Worm (Caenorhabditis elegans) whole organism, young adult: ENCODE results near the gene tftc-3.

Experiments
- B0035.1 ChIP-seq: sonication (generic microtip); optimal IDR thresholded peaks from 2 replicates; lab custom pipeline; 2016; ENCODE audit warnings: missing genetic modification characterization, mild to moderate bottlenecking, missing compliant biosample characterization, missing genotype, missing genetic modification reagents
- F22D6.2 ChIP-seq: sonication (generic microtip); optimal IDR thresholded peaks from 2 replicates; lab custom pipeline; 2016; ENCODE audit warnings: mild to moderate bottlenecking, missing genetic modification characterization, missing compliant biosample characterization
- F33H1.4 ChIP-seq: fragments of 200-800 bp; sonication (Bioruptor generic); IDR thresholded peaks from 2 replicates; pipeline ENCODE4 v1.3.6; 2022; ENCODE audit warnings: missing genetic modification reagents, missing genetic modification characterization, missing compliant biosample characterization
- F49E8.2 ChIP-seq: sonication (generic microtip); optimal IDR thresholded peaks from 3 replicates; lab custom pipeline; 2017; ENCODE audit warnings: missing genetic modification characterization, mild to moderate bottlenecking, missing compliant biosample characterization, antibody characterized with exemption, moderate library complexity; ENCODE audit not compliant: insufficient read depth
- F52B5.7 ChIP-seq: sonication (generic microtip); optimal IDR thresholded peaks from 2 replicates; lab custom pipeline; 2016; ENCODE audit warnings: mild to moderate bottlenecking, missing genetic modification characterization, missing compliant biosample characterization
- K12H6.12 ChIP-seq: fragments of 200-800 bp; sonication (Bioruptor generic); optimal IDR thresholded peaks from 2 replicates; lab custom pipeline; 2018; ENCODE audit warnings: mild to moderate bottlenecking, missing genetic modification characterization, missing compliant biosample characterization
- T07F8.4 ChIP-seq: sonication (generic microtip); optimal IDR thresholded peaks from 2 replicates; lab custom pipeline; 2016; ENCODE audit warnings: mild to moderate bottlenecking, missing genetic modification characterization, moderate library complexity, missing compliant biosample characterization
- Y53G8AR.9 ChIP-seq: fragments of 200-800 bp; sonication (Bioruptor generic); conservative IDR thresholded peaks from 2 replicates; pipeline ENCODE4 v1.3.6; 2022; ENCODE audit warnings: missing genetic modification reagents, missing genetic modification characterization, missing compliant biosample characterization
- atf-7 ChIP-seq: sonication (generic microtip); optimal IDR thresholded peaks from 2 replicates; lab custom pipeline; 2017; ENCODE audit warnings: mild to moderate bottlenecking, missing genetic modification characterization, missing compliant biosample characterization
- attf-6 ChIP-seq: fragments of 200-800 bp; sonication (Bioruptor generic); IDR thresholded peaks from 2 replicates; pipeline ENCODE4 v1.3.6; 2022; ENCODE audit warnings: missing genetic modification reagents, missing genetic modification characterization, missing compliant biosample characterization
- bed-1 ChIP-seq: fragments of 200-800 bp; sonication (Bioruptor generic); IDR thresholded peaks from 2 replicates; pipeline ENCODE4 v1.3.6; 2022; ENCODE audit warnings: missing genetic modification reagents, missing genetic modification characterization, missing compliant biosample characterization
- bed-2 ChIP-seq: fragments of 200-800 bp; sonication (Bioruptor generic); IDR thresholded peaks from 2 replicates; pipeline ENCODE4 v1.3.6; 2022; ENCODE audit warnings: missing genetic modification reagents, missing genetic modification characterization, missing compliant biosample characterization
- ceh-91 ChIP-seq: fragments of 200-800 bp; sonication (Bioruptor generic); IDR thresholded peaks from 2 replicates; pipeline ENCODE4 v1.3.6; 2022; ENCODE audit warnings: missing genetic modification reagents, missing genetic modification characterization, missing compliant biosample characterization
- dpl-1 ChIP-seq: fragments of 150-350 bp; optimal IDR thresholded peaks from 2 replicates; lab custom pipeline; 2014; ENCODE audit warnings: missing biosample characterization, missing genetic modification reagents, missing genetic modification characterization
- egl-18 ChIP-seq: fragments of 200-800 bp; sonication (Bioruptor generic); IDR thresholded peaks from 2 replicates; pipeline ENCODE4 v1.3.6; 2022; ENCODE audit warnings: missing genetic modification reagents, missing genetic modification characterization, missing compliant biosample characterization
- egl-44 ChIP-seq: fragments of 200-800 bp; sonication (Bioruptor generic); IDR thresholded peaks from 2 replicates; pipeline ENCODE4 v1.3.6; 2022; ENCODE audit warnings: missing genetic modification reagents, missing genetic modification characterization, missing compliant biosample characterization
- ets-4 ChIP-seq: fragments of 200-800 bp; sonication (Bioruptor generic); optimal IDR thresholded peaks from 2 replicates; lab custom pipeline; 2018; ENCODE audit warnings: mild to moderate bottlenecking, missing genetic modification characterization, missing compliant biosample characterization
- gei-17 ChIP-seq: fragments of 200-800 bp; sonication (Bioruptor generic); optimal IDR thresholded peaks from 2 replicates; lab custom pipeline; 2018; ENCODE audit warnings: mild to moderate bottlenecking, missing genetic modification characterization, missing compliant biosample characterization
- hlh-12 ChIP-seq: sonication (generic microtip); optimal IDR thresholded peaks from 2 replicates; lab custom pipeline; 2016; ENCODE audit warnings: missing genetic modification characterization, missing compliant biosample characterization
- hlh-26 ChIP-seq: fragments of 200-800 bp; sonication (Bioruptor generic); conservative IDR thresholded peaks from 2 replicates; pipeline ENCODE4 v1.3.6; 2022; ENCODE audit warnings: missing genetic modification reagents, missing genetic modification characterization, missing compliant biosample characterization
- hmg-1.2 ChIP-seq: fragments of 200-800 bp; sonication (Bioruptor generic); IDR thresholded peaks from 2 replicates; pipeline ENCODE4 v1.3.6; 2022; ENCODE audit warnings: missing genetic modification reagents, missing genetic modification characterization, missing compliant biosample characterization
- hmg-20 ChIP-seq: fragments of 200-800 bp; sonication (Bioruptor generic); IDR thresholded peaks from 2 replicates; pipeline ENCODE4 v1.3.6; 2022; ENCODE audit warnings: missing genetic modification reagents, missing genetic modification characterization, missing compliant biosample characterization
- hrde-1 ChIP-seq: sonication (generic microtip); optimal IDR thresholded peaks from 2 replicates; lab custom pipeline; 2016; ENCODE audit warnings: missing genetic modification characterization, mild to moderate bottlenecking, missing compliant biosample characterization, moderate library complexity, missing genotype, missing genetic modification reagents, borderline replicate concordance
- lin-54 ChIP-seq: fragments of 200-800 bp; sonication (Bioruptor generic); optimal IDR thresholded peaks from 2 replicates; lab custom pipeline; 2018; ENCODE audit warnings: mild to moderate bottlenecking, missing genetic modification characterization, missing compliant biosample characterization
- lir-1 ChIP-seq: fragments of 200-800 bp; sonication (Bioruptor generic); conservative IDR thresholded peaks from 2 replicates; pipeline ENCODE4 v1.3.6; 2022; ENCODE audit warnings: missing genetic modification reagents, missing genetic modification characterization, missing compliant biosample characterization
- lsl-1 ChIP-seq: fragments of 200-800 bp; sonication (Bioruptor generic); optimal IDR thresholded peaks from 2 replicates; lab custom pipeline; 2018; ENCODE audit warnings: mild to moderate bottlenecking, missing genetic modification characterization, moderate library complexity, missing compliant biosample characterization
- madf-6 ChIP-seq: fragments of 200-800 bp; sonication (Bioruptor generic); IDR thresholded peaks from 2 replicates; pipeline ENCODE4 v1.3.6; 2022; ENCODE audit warnings: missing genetic modification reagents, missing genetic modification characterization, missing compliant biosample characterization
- mcd-1 ChIP-seq: fragments of 200-800 bp; sonication (Bioruptor generic); IDR thresholded peaks from 2 replicates; pipeline ENCODE4 v1.3.6; 2022; ENCODE audit warnings: missing genetic modification reagents, missing genetic modification characterization, missing compliant biosample characterization
- mel-28 ChIP-seq: sonication (generic microtip); optimal IDR thresholded peaks from 2 replicates; lab custom pipeline; 2016; ENCODE audit warnings: borderline replicate concordance, mild to moderate bottlenecking, missing genetic modification characterization, missing compliant biosample characterization
- mes-4 ChIP-seq: sonication (generic microtip); optimal IDR thresholded peaks from 2 replicates; lab custom pipeline; 2016; ENCODE audit warnings: missing genotype, missing genetic modification characterization, missing compliant biosample characterization
- nhr-27 ChIP-seq: fragments of 200-800 bp; sonication (Bioruptor generic); optimal IDR thresholded peaks from 2 replicates; lab custom pipeline; 2018; ENCODE audit warnings: mild to moderate bottlenecking, missing genetic modification characterization, moderate library complexity, missing compliant biosample characterization
- pbrm-1 ChIP-seq: fragments of 200-800 bp; sonication (Bioruptor generic); IDR thresholded peaks from 2 replicates; pipeline ENCODE4 v1.3.6; 2022; ENCODE audit warnings: missing genetic modification reagents, missing genetic modification characterization, missing compliant biosample characterization
- rec-8 ChIP-seq, 2 experiments: sonication (generic microtip); optimal IDR thresholded peaks; 2 replicates each; lab custom pipeline; 2016; ENCODE audit warnings: mild to moderate bottlenecking in 2 of 2, missing genetic modification characterization in 2 of 2, missing genetic modification reagents in 2 of 2, missing genotype in 2 of 2, missing biosample characterization in 1 of 2, missing compliant biosample characterization in 1 of 2, moderate library complexity in 1 of 2
- repo-1 ChIP-seq: sonication (generic microtip); optimal IDR thresholded peaks from 2 replicates; lab custom pipeline; 2017; ENCODE audit warnings: mild to moderate bottlenecking, missing genetic modification characterization, missing compliant biosample characterization
- snpc-4 ChIP-seq, 5 experiments: fragments of 150-350 bp in 1 of 5; sonication (generic microtip) in 4 of 5; optimal IDR thresholded peaks; 2 replicates each; lab custom pipeline; 2014 to 2018; ENCODE audit warnings: missing genetic modification characterization in 5 of 5, missing biosample characterization in 3 of 5, antibody characterized with exemption in 2 of 5, mild to moderate bottlenecking in 2 of 5, missing compliant biosample characterization in 2 of 5, missing genotype in 2 of 5, moderate library complexity in 2 of 5, missing genetic modification reagents in 1 of 5
- somi-1 ChIP-seq: fragments of 200-800 bp; sonication (Bioruptor generic); optimal IDR thresholded peaks from 2 replicates; lab custom pipeline; 2018; ENCODE audit warnings: mild to moderate bottlenecking, missing genetic modification characterization, missing compliant biosample characterization
- tbp1 ChIP-seq: fragments of 200-800 bp; sonication (Bioruptor generic); optimal IDR thresholded peaks from 2 replicates; lab custom pipeline; 2018; ENCODE audit warnings: mild to moderate bottlenecking, missing genetic modification characterization, missing compliant biosample characterization
- tbx-9 ChIP-seq: sonication (generic microtip); optimal IDR thresholded peaks from 2 replicates; lab custom pipeline; 2016; ENCODE audit warnings: borderline replicate concordance, missing genetic modification characterization, inconsistent platforms, missing compliant biosample characterization
- tlf-1 ChIP-seq: fragments of 200-800 bp; sonication (Bioruptor generic); optimal IDR thresholded peaks from 2 replicates; lab custom pipeline; 2018; ENCODE audit warnings: mild to moderate bottlenecking, missing genetic modification characterization, missing compliant biosample characterization
- xnd-1 ChIP-seq: sonication (generic microtip); optimal IDR thresholded peaks from 2 replicates; lab custom pipeline; 2016; ENCODE audit warnings: missing genotype, missing genetic modification reagents, missing genetic modification characterization, missing compliant biosample characterization
- zfh-2 ChIP-seq: fragments of 200-800 bp; sonication (Bioruptor generic); conservative IDR thresholded peaks from 2 replicates; pipeline ENCODE4 v1.3.6; 2022; ENCODE audit warnings: missing genetic modification reagents, missing genetic modification characterization, missing compliant biosample characterization
- ztf-3 ChIP-seq: fragments of 200-800 bp; sonication (Bioruptor generic); optimal IDR thresholded peaks from 2 replicates; lab custom pipeline; 2018; ENCODE audit warnings: mild to moderate bottlenecking, missing genetic modification characterization, missing compliant biosample characterization

The tftc-3 gene

DNA sequence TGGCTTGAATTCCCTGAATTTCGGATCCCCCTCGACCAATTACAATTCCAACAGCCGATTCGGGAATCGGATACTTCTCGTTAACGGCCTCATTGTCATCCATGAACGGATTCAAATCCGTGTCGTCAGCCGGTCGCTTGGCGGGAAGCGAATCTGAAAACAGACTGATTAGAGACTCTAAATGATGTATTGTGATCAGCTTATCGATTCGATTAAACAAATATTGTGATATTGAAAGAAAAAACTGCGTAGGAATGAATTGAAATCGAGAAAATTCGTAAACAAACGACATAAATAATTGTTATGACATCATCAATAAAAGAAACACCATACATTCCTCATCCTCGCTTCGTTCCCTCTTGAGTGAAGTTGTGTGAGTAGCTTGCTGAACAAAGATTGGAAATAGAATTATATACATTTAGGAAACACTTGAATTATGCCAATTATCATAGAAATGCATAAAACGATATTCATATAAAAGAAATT lies 27.9 kb upstream of the tftc-3 start (continued):
- TF ChIP-seq atf-7 (tag; lab: Kevin White, UChicago) (peak; percentile 73), pbrm-1 (GFP tag; lab: Robert Waterston, UW) (no peak; the same call in 1 of the 2 replicates), repo-1 (tag; lab: Kevin White, UChicago) (no peak), mes-4 (tag; lab: Kevin White, UChicago) (peak; percentile 30), F49E8.2 (tag; lab: Kevin White, UChicago) (peak; percentile 58), ceh-91 (GFP tag; lab: Robert Waterston, UW) (peak; percentile 14; the same call in 1 of the 2 replicates), Y53G8AR.9 (peak; percentile 75; the same call in 1 of the 2 replicates), xnd-1 (peak; percentile 28), T07F8.4 (no peak), hrde-1 (tag; lab: Kevin White, UChicago) (peak; percentile 77), bed-1 (GFP tag; lab: Robert Waterston, UW) (0 out of 2 replicates have a peak, but pooled peaks have one; percentile 51), lin-54 (GFP tag; lab: Kevin White, UChicago) (peak; percentile 33), F33H1.4 (GFP tag; lab: Robert Waterston, UW) (no peak), lir-1 (GFP tag; lab: Robert Waterston, UW) (no peak), madf-6 (GFP tag; lab: Robert Waterston, UW) (peak; percentile 75), tbp1 (GFP tag; lab: Kevin White, UChicago) (peak; percentile 45), mel-28 (peak; percentile 74), snpc-4 (GFP tag; optimal IDR thresholded peaks at IDR 0.05; lab: Kevin White, UChicago) (no peak), snpc-4 (tag; optimal IDR thresholded peaks at IDR 0.05; lab: Kevin White, UChicago) (peak in 1 of 4 experiments; percentile 2)
- TF ChIP-seq, all 124 proteins: peak for 46

ce11 chrV:10237171-10237570 lies 27.0 kb upstream of the tftc-3 start:
- TF ChIP-seq egl-18 (GFP tag; lab: Robert Waterston, UW) (no peak), pbrm-1 (GFP tag; lab: Robert Waterston, UW) (no peak), hmg-20 (GFP tag; lab: Robert Waterston, UW) (no peak), F52B5.7 (tag; lab: Kevin White, UChicago) (no peak), F33H1.4 (GFP tag; lab: Robert Waterston, UW) (no peak), ztf-3 (GFP tag; lab: Kevin White, UChicago) (no peak)

- TF ChIP-seq F22D6.2 (tag; lab: Kevin White, UChicago) (no peak), nhr-27 (tag; lab: Kevin White, UChicago) (no peak), zfh-2 (no peak), bed-2 (GFP tag; lab: Robert Waterston, UW) (no peak), dpl-1 (no peak), ets-4 (GFP tag; lab: Kevin White, UChicago) (no peak), repo-1 (tag; lab: Kevin White, UChicago) (no peak), hmg-1.2 (GFP tag; lab: Robert Waterston, UW) (no peak), madf-6 (GFP tag; lab: Robert Waterston, UW) (no peak), pbrm-1 (GFP tag; lab: Robert Waterston, UW) (no peak), lsl-1 (no peak), B0035.1 (tag; lab: Kevin White, UChicago) (no peak)
Observed at ce11 chrV:10233330-10233729, 23.2 kb upstream of the tftc-3 start, which contains the start of gene str-182. Gene str-182 (minus strand): TSS chrV:10233430.

DNA sequence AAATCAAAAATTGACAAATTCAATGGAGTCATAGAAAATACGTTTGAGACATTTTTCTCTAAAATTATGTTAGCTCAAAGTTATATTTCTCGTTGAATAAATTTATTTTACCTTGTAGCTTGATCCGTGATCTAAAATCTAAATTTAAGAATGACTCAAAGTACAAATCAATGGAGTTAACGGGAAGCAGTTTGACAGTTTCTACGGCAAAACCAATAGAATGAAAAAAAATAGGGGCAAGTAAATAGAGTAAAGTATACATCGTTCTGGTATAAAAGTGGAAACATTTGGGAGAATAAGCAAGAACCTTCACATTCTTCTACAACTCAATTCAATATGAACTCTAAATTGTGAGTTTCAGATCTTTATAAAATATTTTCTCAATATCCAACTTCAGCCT lies 20.8 kb upstream of the tftc-3 start, which contains the start of gene fipr-6:
fipr-6 (plus strand) TSS at position 301 of the 400 bp plus-strand sequence.
- no peak for TF ChIP-seq egl-44
- TF ChIP-seq K12H6.12 (tag; lab: Kevin White, UChicago): no peak
- TF ChIP-seq mcd-1 (GFP tag; lab: Robert Waterston, UW): no peak
- TF ChIP-seq hlh-12: no peak
- no peak for TF ChIP-seq hlh-26 (GFP tag; lab: Robert Waterston, UW)
- no peak for TF ChIP-seq mel-28
- no peak for TF ChIP-seq attf-6 (GFP tag; lab: Robert Waterston, UW)
- no peak for TF ChIP-seq rec-8 (tag; optimal IDR thresholded peaks at IDR 0.05; lab: Kevin White, UChicago)
- TF ChIP-seq tlf-1 (GFP tag; lab: Kevin White, UChicago): no peak
- no peak for TF ChIP-seq tbx-9 (tag; lab: Kevin White, UChicago)
- TF ChIP-seq gei-17 (GFP tag; lab: Kevin White, UChicago): no peak
- TF ChIP-seq somi-1: no peak
- TF ChIP-seq madf-6 (GFP tag; lab: Robert Waterston, UW): no peak
- no peak for TF ChIP-seq snpc-4 (GFP tag; optimal IDR thresholded peaks at IDR 0.05; lab: Kevin White, UChicago)
- no peak for TF ChIP-seq snpc-4 (tag; optimal IDR thresholded peaks at IDR 0.05; lab: Kevin White, UChicago)
